Worm (Caenorhabditis elegans): ENCODE results near the gene sri-73.

DNA sequence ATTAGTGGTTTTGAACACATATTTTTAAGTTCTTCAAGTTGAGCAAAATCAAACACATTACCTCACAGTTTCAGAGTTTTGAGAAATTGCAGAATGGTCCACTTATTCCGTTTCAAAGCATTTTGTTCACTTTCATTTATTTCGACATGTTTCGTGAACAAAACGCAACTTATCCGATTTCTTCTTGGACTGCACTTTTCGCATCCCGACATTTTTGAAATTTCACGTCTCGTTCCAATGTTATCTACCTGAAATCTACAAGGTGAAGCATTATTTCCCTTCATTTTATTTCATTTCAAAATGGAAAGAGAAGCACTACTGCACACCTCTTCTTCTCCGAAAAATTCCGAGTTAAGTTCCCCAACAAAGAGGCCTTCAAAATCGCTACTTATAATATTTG, 24.3 kb upstream of the sri-73 start, which contains the start of gene ZK488.6:
- no peak for TF ChIP-seq elt-1 (tag; optimal IDR thresholded peaks at IDR 0.05)
- TF ChIP-seq nhr-28 (tag; optimal IDR thresholded peaks at IDR 0.05): no peak
- TF ChIP-seq eor-1 (tag; optimal IDR thresholded peaks at IDR 0.05): no peak
- no peak for TF ChIP-seq pha-4 (tag; optimal IDR thresholded peaks at IDR 0.05)
- no peak for TF ChIP-seq aly-2 (tag; optimal IDR thresholded peaks at IDR 0.05)
- no peak for TF ChIP-seq fkh-10 (GFP tag; optimal IDR thresholded peaks at IDR 0.05)
- TF ChIP-seq nhr-237 (tag; optimal IDR thresholded peaks at IDR 0.05): no peak
- no peak for TF ChIP-seq ztf-11 (tag; optimal IDR thresholded peaks at IDR 0.05)
- no peak for TF ChIP-seq jun-1 (tag; optimal IDR thresholded peaks at IDR 0.05)
- no peak for TF ChIP-seq elt-3 (tag; optimal IDR thresholded peaks at IDR 0.05)
- no peak for TF ChIP-seq snpc-4 (tag; optimal IDR thresholded peaks at IDR 0.05)

Data from whole organism, L3 larva.